Fruit fly (Drosophila melanogaster): Measurements from ENCODE around the gene Lcp65Ab1.

Lcp65Ab1 gene

DNA sequence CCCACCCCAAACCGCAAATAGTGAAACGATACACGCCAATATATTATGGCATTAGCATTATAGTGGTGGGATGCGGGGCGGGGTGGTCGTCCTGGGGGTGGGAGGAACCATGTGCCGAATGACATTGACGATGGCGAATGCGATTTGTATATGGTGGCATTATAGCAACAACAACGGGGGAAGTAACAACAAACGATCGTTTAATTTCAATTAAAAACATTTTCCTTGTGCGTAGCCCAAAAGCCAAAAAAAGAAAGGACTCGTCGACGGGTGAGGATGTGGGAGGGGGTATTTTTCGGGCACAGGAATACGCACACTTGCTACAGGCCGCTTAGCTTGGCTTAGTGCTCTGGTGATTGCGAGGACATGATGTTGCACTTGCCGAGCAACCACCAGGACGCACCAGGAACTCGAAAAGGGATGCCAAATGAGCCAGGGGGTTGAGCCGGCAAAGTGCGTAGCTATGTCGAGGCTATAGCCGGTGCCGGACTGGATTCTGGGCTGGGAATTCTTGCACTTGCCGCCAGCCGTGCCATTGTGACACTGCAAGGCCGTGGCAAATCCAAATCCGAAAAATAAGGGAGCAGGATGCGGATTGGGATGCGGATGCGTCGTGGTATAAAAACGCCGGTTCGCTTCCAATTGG lies 13.3 kb downstream of the Lcp65Ab1 start, which contains the start of gene Prdm13:
Gene Prdm13, plus strand, starts transcription at position 645 of the 646 bp plus-strand sequence.
- TF ChIP-seq psq (optimal IDR thresholded peaks at IDR 0.05) (no peak), pan (optimal IDR thresholded peaks at IDR 0.05) (no peak), CG8478 (optimal IDR thresholded peaks at IDR 0.05) (no peak), EcR (GFP tag; optimal IDR thresholded peaks at IDR 0.05) (no peak)

DNA sequence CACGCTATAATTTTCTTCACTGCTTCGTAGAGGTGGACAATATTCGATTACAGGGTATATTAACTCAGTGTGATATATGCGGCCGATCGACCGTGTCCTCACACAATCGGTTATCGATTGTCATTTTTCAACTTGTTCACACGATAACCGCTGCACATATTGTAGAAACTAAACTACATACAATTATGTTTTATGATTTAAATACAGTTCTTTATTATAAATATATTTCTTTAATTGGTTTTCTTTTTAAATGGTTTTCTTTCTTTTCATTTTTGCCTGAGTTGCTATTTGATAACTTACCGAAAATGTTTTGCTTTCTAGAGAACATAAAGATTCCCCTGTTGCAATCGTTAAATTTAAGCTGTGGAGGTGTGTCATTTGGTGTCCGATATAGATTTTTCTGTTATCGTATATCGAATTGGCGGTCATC lies 24.5 kb downstream of the Lcp65Ab1 start, which contains the start of the genes fmt and CG7376:
Gene fmt, minus strand, starts transcription at position 55 of the 430 bp plus-strand sequence.
Gene CG7376, plus strand, starts transcription at position 423 of the 430 bp plus-strand sequence.
- TF ChIP-seq CG8478 (optimal IDR thresholded peaks at IDR 0.05) (no peak), psq (optimal IDR thresholded peaks at IDR 0.05) (no peak)

- TF ChIP-seq Dll (optimal IDR thresholded peaks at IDR 0.05) = no peak
- TF ChIP-seq CG8478 (optimal IDR thresholded peaks at IDR 0.05) = no peak
- TF ChIP-seq usp (GFP tag; optimal IDR thresholded peaks at IDR 0.05) = no peak
- no peak for TF ChIP-seq pan (optimal IDR thresholded peaks at IDR 0.05)
- no peak for TF ChIP-seq psq (optimal IDR thresholded peaks at IDR 0.05)
- TF ChIP-seq EcR (GFP tag; optimal IDR thresholded peaks at IDR 0.05) = no peak
Observed at dm6 chr3L:6181776-6182175, 32.4 kb downstream of the Lcp65Ab1 start, which contains the start of gene CG10274. Gene CG10274 (minus strand): TSS chr3L:6181829.

DNA sequence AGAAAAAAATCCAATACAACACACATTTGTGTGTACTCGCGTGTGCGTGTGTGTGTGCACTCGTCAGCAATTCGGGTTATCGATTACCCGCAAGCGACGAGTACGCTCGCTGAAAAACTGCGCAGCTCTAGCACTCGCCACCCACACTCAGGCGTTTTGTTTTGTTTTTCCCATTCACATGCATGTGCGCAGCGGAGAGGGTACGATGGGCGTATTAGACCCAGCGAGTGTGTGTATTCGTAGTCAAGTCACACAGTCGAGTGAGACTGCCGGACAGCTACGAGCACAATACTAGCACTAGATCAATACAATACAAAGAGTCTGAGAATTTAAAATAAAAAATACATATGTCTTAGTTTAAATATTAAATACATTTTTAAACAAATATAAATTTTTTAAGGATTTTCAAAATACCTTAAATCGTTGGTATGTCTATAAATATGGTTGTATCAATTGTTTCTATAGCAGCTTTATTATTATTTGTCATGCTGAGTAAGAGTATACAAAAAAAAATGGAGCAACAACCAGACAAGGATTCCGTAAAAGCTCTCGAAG lies 35.6 kb downstream of the Lcp65Ab1 start, which contains the start of the genes D19B and CG43293:
Gene D19B, minus strand, starts transcription at position 37 of the 555 bp plus-strand sequence.
Gene CG43293, plus strand, starts transcription at position 306 of the 555 bp plus-strand sequence.
- no peak for TF ChIP-seq Dll (optimal IDR thresholded peaks at IDR 0.05)
- TF ChIP-seq psq (optimal IDR thresholded peaks at IDR 0.05) = no peak
- peak; percentile 80 for TF ChIP-seq pan (optimal IDR thresholded peaks at IDR 0.05)

- no peak for TF ChIP-seq usp (GFP tag; optimal IDR thresholded peaks at IDR 0.05)
- no peak for TF ChIP-seq pan (optimal IDR thresholded peaks at IDR 0.05)
- TF ChIP-seq Dll (optimal IDR thresholded peaks at IDR 0.05) = no peak
- no peak for TF ChIP-seq CG8478 (optimal IDR thresholded peaks at IDR 0.05)
- TF ChIP-seq EcR (GFP tag; optimal IDR thresholded peaks at IDR 0.05) = no peak
- TF ChIP-seq psq (optimal IDR thresholded peaks at IDR 0.05) = no peak
Observed at dm6 chr3L:6188995-6189927, 39.9 kb downstream of the Lcp65Ab1 start, which contains the start of the genes D19A and CG7386. Gene D19A (minus strand): TSS chr3L:6189123. Gene CG7386 (plus strand): TSS chr3L:6189745.

dm6 chr3L:6192822-6193555 lies 43.6 kb downstream of the Lcp65Ab1 start, which contains the start of the genes Sf3b6 and Tnpo:
Gene Sf3b6 (minus strand): TSS chr3L:6193179.
Gene Tnpo (plus strand): TSS chr3L:6193480.
- TF ChIP-seq EcR (GFP tag; optimal IDR thresholded peaks at IDR 0.05) (no peak), pan (optimal IDR thresholded peaks at IDR 0.05) (no peak), CG8478 (optimal IDR thresholded peaks at IDR 0.05) (no peak), psq (optimal IDR thresholded peaks at IDR 0.05) (no peak), Dll (optimal IDR thresholded peaks at IDR 0.05) (no peak), usp (GFP tag; optimal IDR thresholded peaks at IDR 0.05) (no peak)

DNA sequence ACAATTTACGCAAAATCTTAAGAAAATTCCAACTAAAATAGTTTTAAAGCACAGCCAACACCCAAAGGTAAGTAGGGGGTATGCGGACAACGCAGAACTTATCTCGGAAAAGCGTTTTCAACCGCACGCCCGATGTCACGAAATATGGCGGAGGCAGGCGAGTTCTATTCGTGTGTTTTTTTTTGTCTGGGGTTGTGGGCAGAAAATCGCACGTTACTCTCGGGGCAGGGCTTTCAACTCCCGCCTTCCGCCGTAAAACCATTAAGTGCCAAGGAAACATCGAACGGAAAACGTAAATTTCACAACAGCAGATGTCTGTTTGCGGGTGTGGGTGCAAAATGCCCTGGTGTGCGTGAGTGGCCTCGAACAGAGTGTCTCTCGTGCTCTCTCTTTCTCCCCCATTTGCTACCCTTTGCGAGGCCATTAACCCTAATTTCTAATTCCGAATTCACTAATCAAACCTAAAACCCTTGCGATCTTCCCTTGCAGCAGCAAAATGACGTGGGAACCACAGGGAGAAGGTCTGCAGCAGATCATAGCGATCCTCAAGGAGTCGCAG lies 44.3 kb downstream of the Lcp65Ab1 start:
- TF ChIP-seq CG8478 (optimal IDR thresholded peaks at IDR 0.05) (no peak), usp (GFP tag; optimal IDR thresholded peaks at IDR 0.05) (no peak), EcR (GFP tag; optimal IDR thresholded peaks at IDR 0.05) (no peak), pan (optimal IDR thresholded peaks at IDR 0.05) (no peak), Dll (optimal IDR thresholded peaks at IDR 0.05) (no peak), psq (optimal IDR thresholded peaks at IDR 0.05) (no peak)
